Fruit fly (Drosophila melanogaster) whole organism, embryonic: ENCODE measurements around the gene CG6470.

Experiments
- Ada2b ChIP-seq: fragments of 200-800 bp; sonication (Bioruptor generic); IDR thresholded peaks from 2 replicates; pipeline ENCODE4 v1.3.6; 2022; ENCODE audit warnings: missing biosample characterization, missing genetic modification characterization
- CG10209 ChIP-seq: fragments of 200-800 bp; sonication (Bioruptor generic); optimal IDR thresholded peaks from 3 replicates; lab custom pipeline; 2017; ENCODE audit warnings: missing biosample characterization, mild to moderate bottlenecking, missing genetic modification characterization, missing genetic modification reagents
- CG1024 ChIP-seq: fragments of 200-800 bp; sonication (Bioruptor generic); IDR thresholded peaks from 2 replicates; pipeline ENCODE4 v1.3.6; 2022; ENCODE audit warnings: missing biosample characterization, missing genetic modification characterization
- CG10321 ChIP-seq: fragments of 200-800 bp; sonication (Bioruptor generic); IDR thresholded peaks from 2 replicates; pipeline ENCODE4 v1.3.6; 2022; ENCODE audit warnings: missing biosample characterization, missing genetic modification characterization
- CG12219 ChIP-seq: fragments of 200-800 bp; sonication (Bioruptor generic); optimal IDR thresholded peaks from 3 replicates; lab custom pipeline; 2018; ENCODE audit warnings: missing biosample characterization, mild to moderate bottlenecking, missing genetic modification characterization
- CG12659 ChIP-seq: fragments of 200-800 bp; sonication (Bioruptor generic); optimal IDR thresholded peaks from 3 replicates; lab custom pipeline; 2017; ENCODE audit warnings: mild to moderate bottlenecking, missing biosample characterization, missing genetic modification reagents, missing genetic modification characterization
- CG12744 ChIP-seq: fragments of 200-800 bp; sonication (Bioruptor generic); optimal IDR thresholded peaks from 2 replicates; lab custom pipeline; 2016; ENCODE audit warnings: missing biosample characterization, missing genetic modification characterization
- CG13424 ChIP-seq: fragments of 200-800 bp; sonication (Bioruptor generic); optimal IDR thresholded peaks from 2 replicates; lab custom pipeline; 2019; ENCODE audit warnings: missing biosample characterization, mild to moderate bottlenecking, missing genetic modification characterization, moderate library complexity
- CG13624 ChIP-seq: fragments of 200-800 bp; sonication (Bioruptor generic); optimal IDR thresholded peaks from 2 replicates; lab custom pipeline; 2016; ENCODE audit warnings: missing biosample characterization, missing genetic modification characterization
- CG14441 ChIP-seq: fragments of 200-800 bp; sonication (Bioruptor generic); IDR thresholded peaks from 2 replicates; pipeline ENCODE4 v1.3.6; 2022; ENCODE audit warnings: missing biosample characterization, missing genetic modification characterization
- CG14710 ChIP-seq: fragments of 200-800 bp; sonication (Bioruptor generic); optimal IDR thresholded peaks from 3 replicates; lab custom pipeline; 2019; ENCODE audit warnings: missing biosample characterization, mild to moderate bottlenecking, missing genetic modification characterization, moderate library complexity
- CG14965 ChIP-seq: fragments of 200-800 bp; sonication (Bioruptor generic); optimal IDR thresholded peaks from 2 replicates; lab custom pipeline; 2016; ENCODE audit warnings: missing biosample characterization, missing genetic modification characterization, borderline replicate concordance
- CG17612 ChIP-seq: fragments of 200-800 bp; sonication (Bioruptor generic); IDR thresholded peaks from 2 replicates; pipeline ENCODE4 v1.3.6; 2022; ENCODE audit warnings: missing biosample characterization, missing genetic modification characterization
- CG18262 ChIP-seq: fragments of 200-800 bp; optimal IDR thresholded peaks from 3 replicates; lab custom pipeline; 2019; ENCODE audit warnings: missing biosample characterization, mild to moderate bottlenecking, missing genetic modification characterization, moderate library complexity
- CG1832 ChIP-seq: fragments of 200-800 bp; sonication (Bioruptor generic); optimal IDR thresholded peaks from 2 replicates; lab custom pipeline; 2017; ENCODE audit warnings: missing biosample characterization, mild to moderate bottlenecking, missing genetic modification characterization, inconsistent platforms
- CG2678 ChIP-seq: fragments of 200-800 bp; sonication (Bioruptor generic); optimal IDR thresholded peaks from 3 replicates; lab custom pipeline; 2019; ENCODE audit warnings: missing biosample characterization, mild to moderate bottlenecking, missing genetic modification characterization, moderate library complexity
- CG34376 ChIP-seq: fragments of 200-800 bp; sonication (Bioruptor generic); optimal IDR thresholded peaks from 2 replicates; lab custom pipeline; 2018; ENCODE audit warnings: missing biosample characterization, mild to moderate bottlenecking, missing genetic modification characterization
- CG34422 ChIP-seq: fragments of 200-800 bp; sonication (Bioruptor generic); IDR thresholded peaks from 3 replicates; pipeline ENCODE4 v1.3.6; 2022; ENCODE audit warnings: missing biosample characterization, missing genetic modification characterization
- CG4730 ChIP-seq: fragments of 200-800 bp; sonication (Bioruptor generic); IDR thresholded peaks from 2 replicates; pipeline ENCODE4 v1.3.6; 2022; ENCODE audit warnings: missing biosample characterization, missing genetic modification characterization
- CG6175 ChIP-seq: fragments of 200-800 bp; sonication (Bioruptor generic); IDR thresholded peaks from 3 replicates; pipeline ENCODE4 v1.3.6; 2022; ENCODE audit warnings: missing biosample characterization, missing genetic modification characterization
- CG8924 ChIP-seq: fragments of 200-800 bp; optimal IDR thresholded peaks from 3 replicates; lab custom pipeline; 2019; ENCODE audit warnings: missing biosample characterization, mild to moderate bottlenecking, missing genetic modification characterization, moderate library complexity
- CoRest ChIP-seq: fragments of 200-800 bp; sonication (Bioruptor generic); optimal IDR thresholded peaks from 3 replicates; lab custom pipeline; 2018; ENCODE audit warnings: missing biosample characterization, mild to moderate bottlenecking, missing genetic modification characterization, moderate library complexity
- CrebB ChIP-seq: fragments of 200-800 bp; sonication (Bioruptor generic); optimal IDR thresholded peaks from 3 replicates; lab custom pipeline; 2018; ENCODE audit warnings: missing biosample characterization, mild to moderate bottlenecking, missing genetic modification characterization
- E2f2 ChIP-seq: fragments of 200-800 bp; sonication (Bioruptor generic); IDR thresholded peaks from 2 replicates; pipeline ENCODE4 v1.3.6; 2022; ENCODE audit warnings: missing biosample characterization, missing genetic modification characterization
- Elba2 ChIP-seq: fragments of 200-800 bp; sonication (Bioruptor generic); optimal IDR thresholded peaks from 3 replicates; lab custom pipeline; 2016; ENCODE audit warnings: missing biosample characterization, missing genetic modification characterization
- Gsc ChIP-seq: fragments of 200-800 bp; sonication (Bioruptor generic); IDR thresholded peaks from 2 replicates; pipeline ENCODE4 v1.3.6; 2022; ENCODE audit warnings: missing biosample characterization, missing genetic modification characterization
- MBD-R2 ChIP-seq: fragments of 200-800 bp; sonication (Bioruptor generic); IDR thresholded peaks from 2 replicates; pipeline ENCODE4 v1.3.6; 2022; ENCODE audit warnings: missing biosample characterization, missing genetic modification characterization
- Oli ChIP-seq: fragments of 200-800 bp; sonication (Bioruptor generic); optimal IDR thresholded peaks from 2 replicates; lab custom pipeline; 2018; ENCODE audit warnings: missing biosample characterization, mild to moderate bottlenecking, missing genetic modification characterization, moderate library complexity
- Pdp1 ChIP-seq, 2 experiments: fragments of 200-800 bp; sonication (Bioruptor generic); optimal IDR thresholded peaks; 3 replicates each; lab custom pipeline; 2016; ENCODE audit warnings: missing biosample characterization in 2 of 2, missing genetic modification characterization in 2 of 2, mild to moderate bottlenecking in 1 of 2, moderate library complexity in 1 of 2
- Ptx1 ChIP-seq: fragments of 200-800 bp; sonication (Bioruptor generic); IDR thresholded peaks from 2 replicates; pipeline ENCODE4 v1.3.6; 2022; ENCODE audit warnings: missing biosample characterization, missing genetic modification characterization
- Side ChIP-seq: fragments of 200-800 bp; sonication (Bioruptor generic); optimal IDR thresholded peaks from 2 replicates; lab custom pipeline; 2016; ENCODE audit warnings: missing biosample characterization, missing genetic modification characterization
- Sry-δ ChIP-seq: fragments of 200-800 bp; sonication (Bioruptor generic); optimal IDR thresholded peaks from 2 replicates; lab custom pipeline; 2016; ENCODE audit warnings: missing biosample characterization, missing genetic modification characterization
- Trl ChIP-seq, 3 experiments: fragments of >200 bp in 2 of 3; fragments of 200-800 bp in 1 of 3; sonication (Bioruptor generic) in 1 of 3; optimal IDR thresholded peaks; 2 replicates in 1 of 3; 3 replicates in 2 of 3; lab custom pipeline; 2016 to 2017; ENCODE audit warnings: missing biosample characterization in 1 of 3, missing genetic modification characterization in 1 of 3
- Xbp1 ChIP-seq: fragments of 200-800 bp; sonication (Bioruptor generic); optimal IDR thresholded peaks from 3 replicates; lab custom pipeline; 2016; ENCODE audit warnings: missing biosample characterization, mild to moderate bottlenecking, missing genetic modification characterization
- ab ChIP-seq: fragments of 200-800 bp; sonication (Bioruptor generic); optimal IDR thresholded peaks from 2 replicates; lab custom pipeline; 2016; ENCODE audit warnings: missing biosample characterization, missing genetic modification characterization
- amos ChIP-seq: fragments of 200-800 bp; sonication (Bioruptor generic); IDR thresholded peaks from 2 replicates; pipeline ENCODE4 v1.3.6; 2022; ENCODE audit warnings: missing biosample characterization, missing genetic modification characterization; ENCODE audit not compliant: partially characterized antibody
- ase ChIP-seq: fragments of 200-800 bp; sonication (Bioruptor generic); IDR thresholded peaks from 3 replicates; pipeline ENCODE4 v1.3.6; 2022; ENCODE audit warnings: missing biosample characterization, missing genetic modification characterization
- cg ChIP-seq: fragments of 200-800 bp; sonication (Bioruptor generic); optimal IDR thresholded peaks from 3 replicates; lab custom pipeline; 2019; ENCODE audit warnings: missing biosample characterization, mild to moderate bottlenecking, missing genetic modification characterization, moderate library complexity
- dmrt99B ChIP-seq: fragments of 200-800 bp; sonication (Bioruptor generic); optimal IDR thresholded peaks from 2 replicates; lab custom pipeline; 2018; ENCODE audit warnings: missing biosample characterization, mild to moderate bottlenecking, missing genetic modification characterization, moderate library complexity
- esg ChIP-seq: fragments of 200-800 bp; sonication (Bioruptor generic); conservative IDR thresholded peaks from 2 replicates; pipeline ENCODE4 v1.3.6; 2022; ENCODE audit warnings: missing biosample characterization, missing genetic modification characterization
- insv ChIP-seq, 2 experiments: fragments of 200-800 bp; sonication (Bioruptor generic); optimal IDR thresholded peaks; 3 replicates each; lab custom pipeline; 2016 to 2018; ENCODE audit warnings: missing biosample characterization in 2 of 2, missing genetic modification characterization in 2 of 2
- kay ChIP-seq: fragments of 200-800 bp; sonication (Bioruptor generic); optimal IDR thresholded peaks from 2 replicates; lab custom pipeline; 2016; ENCODE audit warnings: missing biosample characterization, missing genetic modification characterization
- kni ChIP-seq: fragments of 200-800 bp; sonication (Bioruptor generic); optimal IDR thresholded peaks from 3 replicates; lab custom pipeline; 2017; ENCODE audit warnings: mild to moderate bottlenecking, missing biosample characterization, missing genetic modification reagents, missing genetic modification characterization
- mam ChIP-seq: fragments of 200-800 bp; sonication (Bioruptor generic); optimal IDR thresholded peaks from 3 replicates; lab custom pipeline; 2016; ENCODE audit warnings: missing biosample characterization, missing genetic modification characterization
- so ChIP-seq: fragments of 200-800 bp; sonication (Bioruptor generic); IDR thresholded peaks from 3 replicates; pipeline ENCODE4 v1.3.6; 2022; ENCODE audit warnings: missing biosample characterization, missing genetic modification characterization
- sug ChIP-seq: fragments of 200-800 bp; optimal IDR thresholded peaks from 2 replicates; lab custom pipeline; 2019; ENCODE audit warnings: missing biosample characterization, mild to moderate bottlenecking, missing genetic modification characterization, moderate library complexity
- unpg ChIP-seq: fragments of 200-800 bp; sonication (Bioruptor generic); optimal IDR thresholded peaks from 3 replicates; lab custom pipeline; 2018; ENCODE audit warnings: missing biosample characterization, mild to moderate bottlenecking, missing genetic modification characterization, moderate library complexity
- vnd ChIP-seq: fragments of 200-800 bp; sonication (Bioruptor generic); IDR thresholded peaks from 3 replicates; pipeline ENCODE4 v1.3.6; 2022; ENCODE audit warnings: missing biosample characterization, missing genetic modification characterization; ENCODE audit not compliant: partially characterized antibody
- zf30C ChIP-seq: fragments of 200-800 bp; sonication (Bioruptor generic); optimal IDR thresholded peaks from 3 replicates; lab custom pipeline; 2018; ENCODE audit warnings: missing biosample characterization, mild to moderate bottlenecking, missing genetic modification characterization

The CG6470 gene

dm6 chrX:18515988-18516541 lies 1.4 kb upstream of the CG6470 start (continued):
- TF ChIP-seq CG1024 (GFP tag; lab: Robert Waterston, UW) (0 out of 2 replicates have a peak, but pooled peaks have one; percentile 12), CG14710 (peak; percentile 13), CG13424 (tag; lab: Kevin White, UChicago) (peak; percentile 16), cg (GFP tag; lab: Kevin White, UChicago) (peak; percentile 90), ab (GFP tag; lab: Kevin White, UChicago) (no peak), esg (0 out of 2 replicates have a peak, but pooled peaks have one; percentile 7), CG34422 (GFP tag; lab: Robert Waterston, UW) (0 out of 3 replicates have a peak, but pooled peaks have one; percentile 6), CG10321 (peak; percentile 91), CG8924 (peak; percentile 25), CG6175 (GFP tag; lab: Robert Waterston, UW) (peak; percentile 21; the same call in 1 of the 3 replicates), E2f2 (GFP tag; lab: Robert Waterston, UW) (no peak), amos (GFP tag; lab: Robert Waterston, UW) (peak; percentile 13; the same call in 1 of the 2 replicates), CG14965 (GFP tag; lab: Kevin White, UChicago) (no peak), CoRest (tag; lab: Kevin White, UChicago) (peak; percentile 43), Trl (optimal IDR thresholded peaks at IDR 0.05; lab: Kevin White, UChicago) (no peak), Trl (GFP tag; optimal IDR thresholded peaks at IDR 0.05; lab: Kevin White, UChicago) (peak; percentile 8), zf30C (GFP tag; lab: Kevin White, UChicago) (peak; percentile 24), Side (GFP tag; lab: Kevin White, UChicago) (peak; percentile 20), CG12744 (GFP tag; lab: Kevin White, UChicago) (no peak), Elba2 (GFP tag; lab: Kevin White, UChicago) (peak; percentile 19), insv (GFP tag; optimal IDR thresholded peaks at IDR 0.05; lab: Kevin White, UChicago) (peak; percentile 63 to 93), sug (peak; percentile 46), kni (GFP tag; lab: Kevin White, UChicago) (peak; percentile 4), CG14441 (GFP tag; lab: Robert Waterston, UW) (0 out of 2 replicates have a peak, but pooled peaks have one; percentile 27), ase (GFP tag; lab: Robert Waterston, UW) (no peak), Ptx1 (peak; percentile 33; the same call in 1 of the 2 replicates), CG17612 (no peak), dmrt99B (tag; lab: Kevin White, UChicago) (peak; percentile 16), CG2678 (tag; lab: Kevin White, UChicago) (peak; percentile 33), CG1832 (GFP tag; lab: Kevin White, UChicago) (peak; percentile 39), Xbp1 (GFP tag; lab: Kevin White, UChicago) (peak; percentile 1), CG13624 (GFP tag; lab: Kevin White, UChicago) (peak; percentile 14), Ada2b (peak; percentile 22; the same call in 1 of the 2 replicates), MBD-R2 (peak; percentile 24; the same call in 1 of the 2 replicates), CG34376 (GFP tag; lab: Kevin White, UChicago) (no peak), CG18262 (peak; percentile 35), Oli (no peak), Sry-δ (GFP tag; lab: Kevin White, UChicago) (peak; percentile 6), CG12659 (GFP tag; lab: Kevin White, UChicago) (peak; percentile 7), vnd (no peak), so (GFP tag; lab: Robert Waterston, UW) (no peak), CrebB (no peak), Gsc (GFP tag; lab: Robert Waterston, UW) (no peak), kay (GFP tag; lab: Kevin White, UChicago) (peak; percentile 24), Pdp1 (GFP tag; optimal IDR thresholded peaks at IDR 0.05; lab: Kevin White, UChicago) (peak; percentile 7 to 34), CG4730 (GFP tag; lab: Robert Waterston, UW) (no peak), CG10209 (peak; percentile 9), unpg (GFP tag; lab: Kevin White, UChicago) (peak; percentile 0), mam (GFP tag; lab: Kevin White, UChicago) (peak; percentile 49), CG12219 (GFP tag; lab: Kevin White, UChicago) (no peak)
